Fruit fly (Drosophila melanogaster) whole organism, embryonic: ENCODE measurements around the gene Plod.
A peak's percentile ranks its signal among the peaks of the same experiment; 100 is the strongest.

Experiments
- Adf1 ChIP-seq: fragments of 200-800 bp; sonication (Bioruptor generic); IDR thresholded peaks from 2 replicates; pipeline ENCODE4 v1.3.6; 2022; ENCODE audit warnings: missing biosample characterization, missing genetic modification characterization
- Atf3 ChIP-seq: fragments of 200-800 bp; sonication (Bioruptor generic); optimal IDR thresholded peaks from 3 replicates; lab custom pipeline; 2016; ENCODE audit warnings: missing biosample characterization, missing genetic modification characterization
- B-H2 ChIP-seq: fragments of 200-800 bp; sonication (Bioruptor generic); optimal IDR thresholded peaks from 2 replicates; lab custom pipeline; 2018; ENCODE audit warnings: missing biosample characterization, mild to moderate bottlenecking, missing genetic modification characterization
- CG10274 ChIP-seq: fragments of 200-800 bp; sonication (Bioruptor generic); optimal IDR thresholded peaks from 3 replicates; lab custom pipeline; 2017; ENCODE audit warnings: missing biosample characterization, mild to moderate bottlenecking, missing genetic modification characterization
- CG10462 ChIP-seq: fragments of 200-800 bp; sonication (Bioruptor generic); optimal IDR thresholded peaks from 2 replicates; lab custom pipeline; 2016; ENCODE audit warnings: missing biosample characterization, missing genetic modification characterization
- CG10654 ChIP-seq: fragments of 200-800 bp; sonication (Bioruptor generic); optimal IDR thresholded peaks from 2 replicates; lab custom pipeline; 2016; ENCODE audit warnings: missing biosample characterization, missing genetic modification characterization
- CG10959 ChIP-seq: fragments of 200-800 bp; sonication (Bioruptor generic); IDR thresholded peaks from 2 replicates; pipeline ENCODE4 v1.3.6; 2022; ENCODE audit warnings: missing biosample characterization, missing genetic modification characterization
- CG10979 ChIP-seq: fragments of 200-800 bp; sonication (Bioruptor generic); optimal IDR thresholded peaks from 2 replicates; lab custom pipeline; 2018; ENCODE audit warnings: missing biosample characterization, mild to moderate bottlenecking, missing genetic modification characterization, moderate library complexity
- CG11560 ChIP-seq: fragments of 200-800 bp; sonication (Bioruptor generic); IDR thresholded peaks from 3 replicates; pipeline ENCODE4 v1.3.6; 2022; ENCODE audit warnings: missing biosample characterization, missing genetic modification characterization
- CG11696 ChIP-seq: fragments of 200-800 bp; sonication (Bioruptor generic); IDR thresholded peaks from 2 replicates; pipeline ENCODE4 v1.3.6; 2022; ENCODE audit warnings: missing biosample characterization, missing genetic modification characterization
- CG12236 ChIP-seq: fragments of 200-800 bp; sonication (Bioruptor generic); optimal IDR thresholded peaks from 2 replicates; lab custom pipeline; 2016; ENCODE audit warnings: missing biosample characterization, missing genetic modification characterization
- CG13775 ChIP-seq: fragments of 200-800 bp; sonication (Bioruptor generic); optimal IDR thresholded peaks from 3 replicates; lab custom pipeline; 2017; ENCODE audit warnings: missing biosample characterization, mild to moderate bottlenecking, missing genetic modification characterization
- CG13894 ChIP-seq: fragments of 200-800 bp; sonication (Bioruptor generic); optimal IDR thresholded peaks from 3 replicates; lab custom pipeline; 2018; ENCODE audit warnings: missing biosample characterization, mild to moderate bottlenecking, missing genetic modification characterization, moderate library complexity
- CG14050 ChIP-seq: fragments of 200-800 bp; sonication (Bioruptor generic); IDR thresholded peaks from 3 replicates; pipeline ENCODE4 v1.3.6; 2022; ENCODE audit warnings: missing biosample characterization, missing genetic modification characterization
- CG14441 ChIP-seq: fragments of 200-800 bp; sonication (Bioruptor generic); IDR thresholded peaks from 2 replicates; pipeline ENCODE4 v1.3.6; 2022; ENCODE audit warnings: missing biosample characterization, missing genetic modification characterization
- CG14667 ChIP-seq: fragments of 200-800 bp; sonication (Bioruptor generic); IDR thresholded peaks from 2 replicates; pipeline ENCODE4 v1.3.6; 2022; ENCODE audit warnings: missing biosample characterization, missing genetic modification characterization
- CG15514 ChIP-seq: fragments of 200-800 bp; sonication (Bioruptor generic); optimal IDR thresholded peaks from 3 replicates; lab custom pipeline; 2017; ENCODE audit warnings: missing biosample characterization, missing genetic modification characterization, mild to moderate bottlenecking, moderate library complexity, missing genetic modification reagents
- CG16863 ChIP-seq: fragments of 200-800 bp; sonication (Bioruptor generic); optimal IDR thresholded peaks from 3 replicates; lab custom pipeline; 2016; ENCODE audit warnings: missing biosample characterization, missing genetic modification characterization
- CG17361 ChIP-seq: fragments of 200-800 bp; sonication (Bioruptor generic); IDR thresholded peaks from 3 replicates; pipeline ENCODE4 v1.3.6; 2022; ENCODE audit warnings: missing biosample characterization, missing genetic modification characterization
- CG1792 ChIP-seq: fragments of 200-800 bp; sonication (Bioruptor generic); optimal IDR thresholded peaks from 2 replicates; lab custom pipeline; 2016; ENCODE audit warnings: missing biosample characterization, missing genetic modification characterization
- CG31365 ChIP-seq: fragments of 200-800 bp; sonication (Bioruptor generic); optimal IDR thresholded peaks from 2 replicates; lab custom pipeline; 2018; ENCODE audit warnings: missing biosample characterization, mild to moderate bottlenecking, missing genetic modification characterization
- CG31441 ChIP-seq: fragments of 200-800 bp; sonication (Bioruptor generic); IDR thresholded peaks from 2 replicates; pipeline ENCODE4 v1.3.6; 2022; ENCODE audit warnings: missing biosample characterization, missing genetic modification characterization
- CG4282 ChIP-seq: fragments of 200-800 bp; sonication (Bioruptor generic); optimal IDR thresholded peaks from 2 replicates; lab custom pipeline; 2016; ENCODE audit warnings: missing biosample characterization, missing genetic modification characterization
- CG6791 ChIP-seq: fragments of 200-800 bp; sonication (Bioruptor generic); IDR thresholded peaks from 3 replicates; pipeline ENCODE4 v1.3.6; 2022; ENCODE audit warnings: missing biosample characterization, missing genetic modification characterization; ENCODE audit not compliant: partially characterized antibody
- CG7372 ChIP-seq: fragments of 200-800 bp; sonication (Bioruptor generic); IDR thresholded peaks from 2 replicates; pipeline ENCODE4 v1.3.6; 2022; ENCODE audit warnings: missing biosample characterization, missing genetic modification characterization
- CG9727 ChIP-seq: fragments of 200-800 bp; sonication (Bioruptor generic); optimal IDR thresholded peaks from 3 replicates; lab custom pipeline; 2017; ENCODE audit warnings: missing biosample characterization, mild to moderate bottlenecking, missing genetic modification characterization
- D ChIP-seq, 2 experiments: fragments of 200-800 bp in 1 of 2; fragments of >200 bp in 1 of 2; sonication (Bioruptor generic) in 1 of 2; optimal IDR thresholded peaks; 2 replicates in 1 of 2; 3 replicates in 1 of 2; lab custom pipeline; 2017; ENCODE audit warnings: mild to moderate bottlenecking in 1 of 2, missing biosample characterization in 1 of 2, missing genetic modification characterization in 1 of 2, missing genetic modification reagents in 1 of 2
- D19B ChIP-seq: fragments of 200-800 bp; sonication (Bioruptor generic); optimal IDR thresholded peaks from 2 replicates; lab custom pipeline; 2017; ENCODE audit warnings: missing biosample characterization, mild to moderate bottlenecking, missing genetic modification characterization
- Elba2 ChIP-seq: fragments of 200-800 bp; sonication (Bioruptor generic); optimal IDR thresholded peaks from 3 replicates; lab custom pipeline; 2016; ENCODE audit warnings: missing biosample characterization, missing genetic modification characterization
- Hsf ChIP-seq: fragments of 200-800 bp; sonication (Bioruptor generic); optimal IDR thresholded peaks from 3 replicates; lab custom pipeline; 2016; ENCODE audit warnings: missing biosample characterization, missing genetic modification characterization
- Med ChIP-seq: fragments of 200-800 bp; sonication (Bioruptor generic); peaks from one replicate; lab custom pipeline; 2016; ENCODE audit warnings: missing biosample characterization, missing genetic modification characterization, mild to moderate bottlenecking, inconsistent platforms, moderate library complexity
- Ptx1 ChIP-seq: fragments of 200-800 bp; sonication (Bioruptor generic); IDR thresholded peaks from 2 replicates; pipeline ENCODE4 v1.3.6; 2022; ENCODE audit warnings: missing biosample characterization, missing genetic modification characterization
- Rx ChIP-seq: fragments of 200-800 bp; sonication (Bioruptor generic); IDR thresholded peaks from 2 replicates; pipeline ENCODE4 v1.3.6; 2022; ENCODE audit warnings: missing biosample characterization, missing genetic modification characterization
- Xbp1 ChIP-seq: fragments of 200-800 bp; sonication (Bioruptor generic); optimal IDR thresholded peaks from 3 replicates; lab custom pipeline; 2016; ENCODE audit warnings: missing biosample characterization, mild to moderate bottlenecking, missing genetic modification characterization
- az2 ChIP-seq: fragments of 200-800 bp; sonication (Bioruptor generic); optimal IDR thresholded peaks from 3 replicates; lab custom pipeline; 2016; ENCODE audit warnings: missing biosample characterization, missing genetic modification characterization
- cato ChIP-seq: fragments of 200-800 bp; sonication (Bioruptor generic); optimal IDR thresholded peaks from 2 replicates; lab custom pipeline; 2016; ENCODE audit warnings: missing biosample characterization, missing genetic modification characterization, borderline replicate concordance
- chinmo ChIP-seq: fragments of 200-800 bp; sonication (Bioruptor generic); IDR thresholded peaks from 4 replicates; pipeline ENCODE4 v1.3.6; 2022; ENCODE audit warnings: missing biosample characterization, missing genetic modification characterization; ENCODE audit not compliant: partially characterized antibody
- chm ChIP-seq: fragments of 200-800 bp; sonication (Bioruptor generic); IDR thresholded peaks from 2 replicates; pipeline ENCODE4 v1.3.6; 2022; ENCODE audit warnings: missing biosample characterization, missing genetic modification characterization
- gcm2 ChIP-seq: fragments of 200-800 bp; sonication (Bioruptor generic); optimal IDR thresholded peaks from 2 replicates; lab custom pipeline; 2016; ENCODE audit warnings: missing biosample characterization, missing genetic modification characterization
- gfzf ChIP-seq: fragments of 200-800 bp; sonication (Bioruptor generic); optimal IDR thresholded peaks from 2 replicates; lab custom pipeline; 2016; ENCODE audit warnings: missing biosample characterization, mild to moderate bottlenecking, missing genetic modification characterization, moderate library complexity
- insv ChIP-seq, 2 experiments: fragments of 200-800 bp; sonication (Bioruptor generic); optimal IDR thresholded peaks; 3 replicates each; lab custom pipeline; 2016 to 2018; ENCODE audit warnings: missing biosample characterization in 2 of 2, missing genetic modification characterization in 2 of 2
- kni ChIP-seq: fragments of 200-800 bp; sonication (Bioruptor generic); optimal IDR thresholded peaks from 3 replicates; lab custom pipeline; 2017; ENCODE audit warnings: mild to moderate bottlenecking, missing biosample characterization, missing genetic modification reagents, missing genetic modification characterization
- lmd ChIP-seq: fragments of 200-800 bp; sonication (Bioruptor generic); IDR thresholded peaks from 2 replicates; pipeline ENCODE4 v1.3.6; 2022; ENCODE audit warnings: missing biosample characterization, missing genetic modification characterization
- mam ChIP-seq: fragments of 200-800 bp; sonication (Bioruptor generic); optimal IDR thresholded peaks from 3 replicates; lab custom pipeline; 2016; ENCODE audit warnings: missing biosample characterization, missing genetic modification characterization
- nerfin-2 ChIP-seq: fragments of 200-800 bp; sonication (Bioruptor generic); IDR thresholded peaks from 2 replicates; pipeline ENCODE4 v1.3.6; 2022; ENCODE audit warnings: missing biosample characterization, missing genetic modification characterization; ENCODE audit not compliant: partially characterized antibody
- tin ChIP-seq: fragments of 200-800 bp; sonication (Bioruptor generic); optimal IDR thresholded peaks from 3 replicates; lab custom pipeline; 2016; ENCODE audit warnings: missing biosample characterization, missing genetic modification characterization
- tll ChIP-seq, 2 experiments: fragments of 200-800 bp in 1 of 2; fragments of >200 bp in 1 of 2; sonication (Bioruptor generic) in 1 of 2; optimal IDR thresholded peaks; 2 replicates each; lab custom pipeline; 2017 to 2019; ENCODE audit warnings: missing biosample characterization in 2 of 2, missing genetic modification characterization in 2 of 2, mild to moderate bottlenecking in 1 of 2, moderate library complexity in 1 of 2
- twi ChIP-seq: fragments of 200-800 bp; optimal IDR thresholded peaks from 2 replicates; lab custom pipeline; 2019; ENCODE audit warnings: missing biosample characterization, mild to moderate bottlenecking, missing genetic modification characterization, moderate library complexity
- tx ChIP-seq: fragments of 200-800 bp; sonication (Bioruptor generic); optimal IDR thresholded peaks from 2 replicates; lab custom pipeline; 2016; ENCODE audit warnings: missing biosample characterization, missing genetic modification characterization
- unc-4 ChIP-seq: fragments of 200-800 bp; sonication (Bioruptor generic); IDR thresholded peaks from 2 replicates; pipeline ENCODE4 v1.3.6; 2022; ENCODE audit warnings: missing biosample characterization, missing genetic modification characterization; ENCODE audit not compliant: partially characterized antibody
- z ChIP-seq: fragments of 200-800 bp; sonication (Bioruptor generic); IDR thresholded peaks from 3 replicates; pipeline ENCODE4 v1.3.6; 2022; ENCODE audit warnings: missing biosample characterization, missing genetic modification characterization

The Plod gene

dm6 chr3L:11244024-11244576, 38.3 kb upstream of the Plod start (continued):
- TF ChIP-seq CG13775 (GFP tag; lab: Kevin White, UChicago) (no peak), CG7372 (GFP tag; lab: Robert Waterston, UW) (no peak), nerfin-2 (GFP tag; lab: Robert Waterston, UW) (no peak), Rx (no peak), CG11560 (tag; lab: Robert Waterston, UW) (no peak), CG14441 (GFP tag; lab: Robert Waterston, UW) (no peak), CG16863 (GFP tag; lab: Kevin White, UChicago) (no peak), insv (GFP tag; optimal IDR thresholded peaks at IDR 0.05; lab: Kevin White, UChicago) (no peak), CG12236 (no peak), twi (tag; lab: Kevin White, UChicago) (peak; percentile 98), chm (no peak), Elba2 (GFP tag; lab: Kevin White, UChicago) (no peak), CG15514 (no peak), chinmo (GFP tag; lab: Robert Waterston, UW) (0 out of 4 replicates have a peak, but pooled peaks have one; percentile 12), gcm2 (GFP tag; lab: Kevin White, UChicago) (no peak), CG10654 (GFP tag; lab: Kevin White, UChicago) (no peak), cato (GFP tag; lab: Kevin White, UChicago) (no peak), lmd (GFP tag; lab: Robert Waterston, UW) (no peak), tin (no peak), CG10959 (GFP tag; lab: Robert Waterston, UW) (no peak), Xbp1 (GFP tag; lab: Kevin White, UChicago) (no peak), CG1792 (GFP tag; lab: Kevin White, UChicago) (no peak), Atf3 (GFP tag; lab: Kevin White, UChicago) (no peak), CG10979 (tag; lab: Kevin White, UChicago) (no peak), D (optimal IDR thresholded peaks at IDR 0.05; lab: Kevin White, UChicago) (peak; percentile 69), D (GFP tag; optimal IDR thresholded peaks at IDR 0.05; lab: Kevin White, UChicago) (no peak), CG31441 (no peak), CG31365 (tag; lab: Kevin White, UChicago) (no peak), CG6791 (GFP tag; lab: Robert Waterston, UW) (no peak), CG10274 (GFP tag; lab: Kevin White, UChicago) (no peak), mam (GFP tag; lab: Kevin White, UChicago) (no peak), CG13894 (tag; lab: Kevin White, UChicago) (peak; percentile 89), tx (GFP tag; lab: Kevin White, UChicago) (no peak), unc-4 (GFP tag; lab: Robert Waterston, UW) (no peak), Ptx1 (GFP tag; lab: Robert Waterston, UW) (no peak), CG17361 (no peak), CG14050 (no peak), tll (GFP tag; optimal IDR thresholded peaks at IDR 0.05; lab: Kevin White, UChicago) (no peak), Adf1 (GFP tag; lab: Robert Waterston, UW) (no peak), Med (GFP tag; lab: Kevin White, UChicago) (peak; percentile 35), D19B (GFP tag; lab: Kevin White, UChicago) (no peak), z (GFP tag; lab: Robert Waterston, UW) (peak; percentile 78; the same call in 2 of the 3 replicates), CG9727 (peak; percentile 16), B-H2 (GFP tag; lab: Kevin White, UChicago) (no peak), CG14667 (GFP tag; lab: Robert Waterston, UW) (no peak), CG4282 (no peak), CG10462 (no peak), CG11696 (GFP tag; lab: Robert Waterston, UW) (no peak), kni (peak; percentile 36), gfzf (GFP tag; lab: Kevin White, UChicago) (no peak), az2 (no peak), Hsf (GFP tag; lab: Kevin White, UChicago) (no peak)
